Worm (Caenorhabditis elegans): ENCODE measurements around the gene F07G11.1.
"Not testable (repeated sequence)": the region's sequence is repeated elsewhere in the genome, so short reads cannot be mapped to it uniquely, and the experiment has no call there.

The F07G11.1 gene

DNA sequence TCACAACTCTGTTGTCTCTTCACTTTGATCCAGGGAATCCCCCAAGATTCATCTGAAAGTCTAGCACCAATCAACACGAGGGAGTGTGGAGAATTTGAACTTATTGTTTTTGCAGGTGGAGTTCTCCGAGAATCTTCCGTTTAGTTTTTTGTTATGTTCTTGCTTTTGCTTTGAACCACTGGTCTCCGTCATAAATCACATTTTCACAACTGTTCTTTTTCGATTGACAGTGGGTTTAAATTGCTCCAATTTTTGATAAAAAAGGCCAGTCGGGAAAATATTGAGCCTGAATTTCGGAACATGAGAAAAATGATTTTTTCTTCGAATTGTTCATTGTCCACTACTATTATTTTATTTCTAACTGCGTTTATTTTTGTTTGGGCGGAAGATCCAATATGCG, 14.7 kb downstream of the F07G11.1 start, which contains the start of gene F10G2.10:
F10G2.10 (plus strand) TSS at position 301 of the 400 bp plus-strand sequence.
- no peak for TF ChIP-seq tbx-11 (GFP tag; IDR thresholded peaks at IDR 0.05)

DNA sequence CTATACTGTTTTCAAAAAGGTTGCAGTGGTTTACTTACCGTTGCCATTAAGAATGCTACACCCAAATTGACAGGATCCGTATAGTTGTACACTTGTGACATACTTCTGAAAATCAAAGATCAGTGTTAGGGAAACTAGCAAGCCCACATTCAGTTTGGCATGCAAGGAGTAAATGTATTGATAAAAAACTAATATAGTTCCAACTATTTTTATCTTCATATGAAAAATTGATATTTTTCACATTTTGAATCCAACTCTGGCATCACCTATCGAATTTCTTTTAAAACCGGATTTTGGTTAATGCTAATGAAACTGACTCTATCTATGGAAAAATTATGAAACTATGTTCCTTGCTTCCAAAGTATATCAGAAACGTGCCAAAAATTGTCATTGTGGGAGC, 18.1 kb downstream of the F07G11.1 start, which contains the start of gene srx-92:
srx-92 (minus strand) TSS at position 101 of the 400 bp plus-strand sequence.
- no peak for TF ChIP-seq tbx-11 (GFP tag; IDR thresholded peaks at IDR 0.05)
- TF ChIP-seq hmbx-1 (tag; optimal IDR thresholded peaks at IDR 0.05): no peak
- no peak for TF ChIP-seq B0310.2 (tag; optimal IDR thresholded peaks at IDR 0.05)
- no peak for TF ChIP-seq hmg-4 (GFP tag; optimal IDR thresholded peaks at IDR 0.05)
- no peak for TF ChIP-seq ets-7 (tag; optimal IDR thresholded peaks at IDR 0.05)
- TF ChIP-seq tra-4 (tag; optimal IDR thresholded peaks at IDR 0.05): no peak
- no peak for TF ChIP-seq ama-1 (optimal IDR thresholded peaks at IDR 0.05)
- no peak for TF ChIP-seq flt-1 (GFP tag; IDR thresholded peaks at IDR 0.05)
- TF ChIP-seq ceh-36 (tag; optimal IDR thresholded peaks at IDR 0.05): no peak
- TF ChIP-seq hnd-1 (tag; optimal IDR thresholded peaks at IDR 0.05): no peak
- TF ChIP-seq F13C5.2 (tag; optimal IDR thresholded peaks at IDR 0.05): no peak
- no peak for TF ChIP-seq tbx-37 (GFP tag; conservative IDR thresholded peaks at IDR 0.05)
- no peak for TF ChIP-seq sea-1 (GFP tag; conservative IDR thresholded peaks at IDR 0.05)
- TF ChIP-seq scrt-1 (GFP tag; IDR thresholded peaks at IDR 0.05): no peak
- no peak for TF ChIP-seq pes-1 (GFP tag; IDR thresholded peaks at IDR 0.05)
- no peak for TF ChIP-seq aly-1 (tag; optimal IDR thresholded peaks at IDR 0.05)
- TF ChIP-seq ceh-13 (GFP tag; optimal IDR thresholded peaks at IDR 0.05): no peak

DNA sequence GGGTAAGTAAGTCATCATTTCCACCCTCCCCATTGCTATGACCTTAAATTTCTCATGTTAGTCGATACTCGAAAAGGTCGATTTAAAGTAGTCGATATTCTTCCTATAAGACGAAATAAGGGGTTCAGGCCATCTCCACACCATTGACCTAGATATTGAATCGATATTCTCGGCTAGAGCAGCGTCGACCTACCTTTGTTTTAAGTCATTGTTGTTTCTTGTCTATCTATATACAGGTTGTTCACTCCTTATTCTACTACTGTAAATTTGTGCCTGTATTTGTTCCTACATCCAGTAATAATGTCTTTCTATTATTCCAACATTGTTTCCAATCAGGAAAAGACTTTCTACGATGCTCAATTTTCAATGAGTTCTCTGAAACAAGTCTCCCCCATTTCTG, 19.7 kb downstream of the F07G11.1 start, which contains the start of gene F10G2.4:
F10G2.4 (plus strand) TSS at position 301 of the 400 bp plus-strand sequence.
- TF ChIP-seq hmbx-1 (tag; optimal IDR thresholded peaks at IDR 0.05) (no peak), ceh-13 (GFP tag; optimal IDR thresholded peaks at IDR 0.05) (no peak), tra-4 (tag; optimal IDR thresholded peaks at IDR 0.05) (no peak), B0310.2 (tag; optimal IDR thresholded peaks at IDR 0.05) (no peak), flt-1 (GFP tag; IDR thresholded peaks at IDR 0.05) (no peak), ceh-36 (tag; optimal IDR thresholded peaks at IDR 0.05) (no peak), tbx-11 (GFP tag; IDR thresholded peaks at IDR 0.05) (no peak), tbx-37 (GFP tag; conservative IDR thresholded peaks at IDR 0.05) (no peak), ama-1 (optimal IDR thresholded peaks at IDR 0.05) (no peak), scrt-1 (GFP tag; IDR thresholded peaks at IDR 0.05) (no peak), F13C5.2 (tag; optimal IDR thresholded peaks at IDR 0.05) (no peak), hnd-1 (tag; optimal IDR thresholded peaks at IDR 0.05) (no peak), hmg-4 (GFP tag; optimal IDR thresholded peaks at IDR 0.05) (no peak), ets-7 (tag; optimal IDR thresholded peaks at IDR 0.05) (no peak), pes-1 (GFP tag; IDR thresholded peaks at IDR 0.05) (no peak), aly-1 (tag; optimal IDR thresholded peaks at IDR 0.05) (no peak), sea-1 (GFP tag; conservative IDR thresholded peaks at IDR 0.05) (no peak)

DNA sequence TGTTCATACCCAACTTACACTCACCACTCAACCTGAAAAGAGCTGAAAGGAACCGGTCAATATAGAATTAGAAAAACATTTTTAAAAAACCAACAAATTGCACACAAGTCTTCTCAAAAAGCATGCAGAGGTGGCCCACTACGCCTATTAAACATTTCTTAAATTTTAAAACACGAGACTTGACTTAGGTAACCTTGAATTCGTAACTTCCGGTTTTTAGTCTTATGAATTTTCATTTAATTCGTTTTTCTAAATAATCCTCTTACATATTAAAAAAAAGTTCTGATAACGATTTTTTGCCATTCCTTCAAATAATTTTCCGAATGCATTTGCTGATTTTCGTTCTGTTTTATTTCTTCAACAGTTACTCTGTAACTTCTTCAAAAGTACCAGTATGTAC, 20.9 kb downstream of the F07G11.1 start, which contains the start of gene clec-7:
clec-7 (plus strand) TSS at position 301 of the 400 bp plus-strand sequence.
- TF ChIP-seq hnd-1 (tag; optimal IDR thresholded peaks at IDR 0.05) (no peak), tbx-11 (GFP tag; IDR thresholded peaks at IDR 0.05) (no peak), B0310.2 (tag; optimal IDR thresholded peaks at IDR 0.05) (no peak), hmbx-1 (tag; optimal IDR thresholded peaks at IDR 0.05) (no peak), ceh-36 (tag; optimal IDR thresholded peaks at IDR 0.05) (no peak), ets-7 (tag; optimal IDR thresholded peaks at IDR 0.05) (no peak), ceh-13 (GFP tag; optimal IDR thresholded peaks at IDR 0.05) (no peak), aly-1 (tag; optimal IDR thresholded peaks at IDR 0.05) (no peak)

DNA sequence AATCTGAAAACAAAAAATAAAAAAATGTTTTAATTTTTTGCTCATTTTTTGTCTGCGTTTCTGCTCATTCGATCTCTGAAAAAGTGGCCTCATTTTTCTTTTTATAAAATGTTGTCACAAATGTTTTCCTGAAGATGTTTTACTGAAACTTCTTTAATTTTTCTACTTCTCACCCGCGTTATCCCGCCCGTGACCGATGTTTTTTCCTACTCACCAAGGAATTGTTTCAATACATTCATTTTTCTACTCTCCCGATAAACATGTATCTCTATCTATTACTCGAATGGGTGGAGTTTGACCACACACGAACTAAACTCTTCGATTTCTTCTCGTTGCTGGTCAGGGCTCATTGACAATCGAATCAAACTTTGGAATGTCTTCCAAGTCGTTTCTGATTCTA, 23.7 kb downstream of the F07G11.1 start, which contains the start of gene F10G2.2:
F10G2.2 (plus strand) TSS at position 301 of the 400 bp plus-strand sequence.
- TF ChIP-seq ceh-36 (tag; optimal IDR thresholded peaks at IDR 0.05) (no peak), scrt-1 (GFP tag; IDR thresholded peaks at IDR 0.05) (no peak), sea-1 (GFP tag; conservative IDR thresholded peaks at IDR 0.05) (no peak), hnd-1 (tag; optimal IDR thresholded peaks at IDR 0.05) (no peak), tbx-11 (GFP tag; IDR thresholded peaks at IDR 0.05) (no peak), ama-1 (optimal IDR thresholded peaks at IDR 0.05) (no peak), ets-7 (tag; optimal IDR thresholded peaks at IDR 0.05) (no peak), F13C5.2 (tag; optimal IDR thresholded peaks at IDR 0.05) (no peak), tbx-37 (GFP tag; conservative IDR thresholded peaks at IDR 0.05) (no peak), ceh-13 (GFP tag; optimal IDR thresholded peaks at IDR 0.05) (no peak), hmg-4 (GFP tag; optimal IDR thresholded peaks at IDR 0.05) (no peak)

DNA sequence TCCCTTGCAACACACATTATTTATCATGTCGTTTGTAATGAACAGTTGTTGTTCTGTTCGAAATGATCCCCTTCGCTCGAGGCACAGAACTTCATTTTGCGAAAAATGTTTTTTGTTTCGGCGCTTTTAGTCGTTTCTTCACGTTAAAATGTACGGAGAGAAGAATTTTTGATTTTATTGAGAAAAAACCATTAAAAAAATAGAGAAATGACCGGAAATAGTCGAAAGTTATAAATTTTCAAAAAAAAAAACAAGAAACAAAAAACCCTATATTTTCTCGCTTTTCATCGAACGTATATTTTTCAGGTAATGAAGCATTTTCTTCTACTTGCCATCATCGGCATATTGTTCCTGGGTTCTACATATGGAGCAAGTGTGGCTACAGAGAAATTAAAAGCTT, 25.1 kb downstream of the F07G11.1 start, which contains the start of gene F10G2.1:
F10G2.1 (plus strand) TSS at position 301 of the 400 bp plus-strand sequence.
- TF ChIP-seq hmg-4 (GFP tag; optimal IDR thresholded peaks at IDR 0.05) (no peak), sea-1 (GFP tag; conservative IDR thresholded peaks at IDR 0.05) (no peak), scrt-1 (GFP tag; IDR thresholded peaks at IDR 0.05) (no peak), aly-1 (tag; optimal IDR thresholded peaks at IDR 0.05) (no peak), hnd-1 (tag; optimal IDR thresholded peaks at IDR 0.05) (no peak), tbx-37 (GFP tag; conservative IDR thresholded peaks at IDR 0.05) (no peak), ceh-13 (GFP tag; optimal IDR thresholded peaks at IDR 0.05) (no peak), pes-1 (GFP tag; IDR thresholded peaks at IDR 0.05) (no peak), ceh-36 (tag; optimal IDR thresholded peaks at IDR 0.05) (no peak), F13C5.2 (tag; optimal IDR thresholded peaks at IDR 0.05) (no peak), B0310.2 (tag; optimal IDR thresholded peaks at IDR 0.05) (no peak), hmbx-1 (tag; optimal IDR thresholded peaks at IDR 0.05) (no peak), tra-4 (tag; optimal IDR thresholded peaks at IDR 0.05) (no peak), tbx-11 (GFP tag; IDR thresholded peaks at IDR 0.05) (no peak), ets-7 (tag; optimal IDR thresholded peaks at IDR 0.05) (no peak), ama-1 (optimal IDR thresholded peaks at IDR 0.05) (no peak), flt-1 (GFP tag; IDR thresholded peaks at IDR 0.05) (no peak)

DNA sequence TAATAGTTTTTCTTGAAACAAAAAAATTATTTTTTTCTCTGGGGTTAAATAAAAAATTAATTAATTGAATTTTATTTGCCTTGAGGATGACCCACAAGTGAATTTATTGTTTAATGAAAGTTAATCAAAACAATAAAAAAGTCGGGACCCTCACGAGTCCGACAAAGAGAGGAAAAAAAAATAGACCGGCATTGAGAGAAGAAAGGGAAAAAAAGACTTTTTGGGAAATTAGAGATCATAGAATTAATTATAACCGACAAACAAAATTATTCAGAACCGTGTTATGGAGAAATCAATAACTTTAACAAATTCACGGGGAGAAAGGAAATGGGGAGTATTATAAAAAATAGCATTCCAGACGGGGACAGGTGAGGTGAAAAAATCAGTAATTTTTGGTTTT, 30.0 kb downstream of the F07G11.1 start, which contains the start of gene F10G2.7:
F10G2.7 (minus strand) TSS at position 101 of the 400 bp plus-strand sequence.
- TF ChIP-seq sea-1 (GFP tag; conservative IDR thresholded peaks at IDR 0.05); hmg-4 (GFP tag; optimal IDR thresholded peaks at IDR 0.05); hnd-1 (tag; optimal IDR thresholded peaks at IDR 0.05): not testable (repeated sequence)
